Fruit fly (Drosophila melanogaster): Measurements from ENCODE around the gene Unc-76.

The Unc-76 gene

dm6 chrX:2138342-2138416 lies 57.8 kb downstream of the Unc-76 start, which contains the start of gene ph-p:
Gene ph-p, minus strand, starts transcription at chrX:2138371.
- no peak for TF ChIP-seq vvl (GFP tag; IDR thresholded peaks at IDR 0.05)
- TF ChIP-seq Meics (GFP tag; optimal IDR thresholded peaks at IDR 0.05) = no peak
- no peak for TF ChIP-seq shn (GFP tag; optimal IDR thresholded peaks at IDR 0.05)
- no peak for TF ChIP-seq CG1832 (GFP tag; optimal IDR thresholded peaks at IDR 0.05)
- 0 out of 4 replicates have a peak, but pooled peaks have one; percentile 48 for TF ChIP-seq chinmo (GFP tag; IDR thresholded peaks at IDR 0.05; ENCODE audit: partially characterized antibody)

dm6 chrX:2138417-2138816 lies 58.0 kb downstream of the Unc-76 start:
- TF ChIP-seq prd (optimal IDR thresholded peaks at IDR 0.05) (no peak), prd (GFP tag; IDR thresholded peaks at IDR 0.05) (no peak), Asciz (GFP tag; optimal IDR thresholded peaks at IDR 0.05) (no peak), ewg (GFP tag; optimal IDR thresholded peaks at IDR 0.05) (peak; percentile 79), cad (GFP tag; optimal IDR thresholded peaks at IDR 0.05) (peak; percentile 88), CG2129 (GFP tag; IDR thresholded peaks at IDR 0.05; ENCODE audit: partially characterized antibody) (no peak), disco-r (GFP tag; optimal IDR thresholded peaks at IDR 0.05) (no peak), Nf-YB (GFP tag; optimal IDR thresholded peaks at IDR 0.05) (peak; percentile 79), Aef1 (GFP tag; IDR thresholded peaks at IDR 0.05) (peak; percentile 64; the same call in 2 of the 3 replicates), exex (tag; optimal IDR thresholded peaks at IDR 0.05) (peak; percentile 18), ftz-f1 (GFP tag; optimal IDR thresholded peaks at IDR 0.05) (peak; percentile 5), Nf-YC (tag; optimal IDR thresholded peaks at IDR 0.05) (peak; percentile 80), CG11247 (GFP tag; IDR thresholded peaks at IDR 0.05) (no peak), CG15479 (GFP tag; optimal IDR thresholded peaks at IDR 0.05) (peak; percentile 51), CG18599 (GFP tag; optimal IDR thresholded peaks at IDR 0.05) (peak; percentile 13), CG8765 (GFP tag; IDR thresholded peaks at IDR 0.05) (no peak), CG4360 (GFP tag; IDR thresholded peaks at IDR 0.05) (peak; percentile 94), zen (tag; optimal IDR thresholded peaks at IDR 0.05) (peak; percentile 91), gsb-n (tag; optimal IDR thresholded peaks at IDR 0.05) (no peak), Awh (GFP tag; IDR thresholded peaks at IDR 0.05) (peak; percentile 64), CG4404 (GFP tag; IDR thresholded peaks at IDR 0.05) (no peak), Opbp (GFP tag; IDR thresholded peaks at IDR 0.05; ENCODE audit: partially characterized antibody) (0 out of 3 replicates have a peak, but pooled peaks have one; percentile 27), CG12769 (tag; optimal IDR thresholded peaks at IDR 0.05) (peak; percentile 8), CG11696 (GFP tag; IDR thresholded peaks at IDR 0.05) (no peak), Pdp1 (GFP tag; optimal IDR thresholded peaks at IDR 0.05) (peak in 1 of 2 experiments; percentile 11), CG1832 (GFP tag; optimal IDR thresholded peaks at IDR 0.05) (peak; percentile 78), CG7357 (GFP tag; IDR thresholded peaks at IDR 0.05) (no peak), abd-A (tag; optimal IDR thresholded peaks at IDR 0.05) (peak; percentile 95), Abd-B (GFP tag; optimal IDR thresholded peaks at IDR 0.05) (peak; percentile 60), ash1 (GFP tag; optimal IDR thresholded peaks at IDR 0.05) (peak; percentile 3), ken (GFP tag; IDR thresholded peaks at IDR 0.05) (no peak), Hand (GFP tag; optimal IDR thresholded peaks at IDR 0.05) (no peak), sens (GFP tag) (peak; percentile 51), scrt (GFP tag; optimal IDR thresholded peaks at IDR 0.05) (peak; percentile 75), Hr51 (GFP tag; optimal IDR thresholded peaks at IDR 0.05) (peak in 1 of 2 experiments; percentile 22), CG10321 (GFP tag; IDR thresholded peaks at IDR 0.05) (peak; percentile 51), CG10267 (tag; optimal IDR thresholded peaks at IDR 0.05) (no peak), CG8478 (optimal IDR thresholded peaks at IDR 0.05) (peak; percentile 27), Ptx1 (GFP tag; IDR thresholded peaks at IDR 0.05) (no peak), Vsx1 (GFP tag; optimal IDR thresholded peaks at IDR 0.05) (no peak), Med (GFP tag) (peak; percentile 14), CG10979 (tag; optimal IDR thresholded peaks at IDR 0.05) (no peak), sd (tag; optimal IDR thresholded peaks at IDR 0.05) (peak; percentile 67), Trl (optimal IDR thresholded peaks at IDR 0.05) (peak in 1 of 2 experiments; percentile 76), Trl (GFP tag; optimal IDR thresholded peaks at IDR 0.05) (no peak)
